Fruit fly (Drosophila melanogaster): Measurements from ENCODE around the gene Tyler.

- TF ChIP-seq CrebA (GFP tag; optimal IDR thresholded peaks at IDR 0.05; ENCODE audit: borderline replicate concordance) = no peak
- TF ChIP-seq Mio (GFP tag; optimal IDR thresholded peaks at IDR 0.05) = no peak
- no peak for TF ChIP-seq Abd-B (GFP tag; optimal IDR thresholded peaks at IDR 0.05)
- no peak for TF ChIP-seq dsf (GFP tag; optimal IDR thresholded peaks at IDR 0.05; ENCODE audit: borderline replicate concordance)
- peak; percentile 64 for TF ChIP-seq HLH106 (tag; optimal IDR thresholded peaks at IDR 0.05)
- TF ChIP-seq h (GFP tag; optimal IDR thresholded peaks at IDR 0.05) = peak; percentile 6
- TF ChIP-seq Hnf4 (GFP tag; optimal IDR thresholded peaks at IDR 0.05) = no peak
- TF ChIP-seq Hr83 (GFP tag; optimal IDR thresholded peaks at IDR 0.05; ENCODE audit: poor library complexity, severe bottlenecking) = peak; percentile 3
- TF ChIP-seq Dif (GFP tag; optimal IDR thresholded peaks at IDR 0.05; ENCODE audit: partially characterized antibody) = no peak
These were observed 52.0 kb downstream of the Tyler start for dm6 chrX:19663196-19663858.

All from whole organism, wandering third instar larva.